Fruit fly (Drosophila melanogaster) whole organism, pupa: ENCODE results near the gene CG43673.

Source experiments
- CG10348 ChIP-seq: fragments of 200-800 bp; sonication (Bioruptor generic); IDR thresholded peaks from 2 replicates; pipeline ENCODE4 v1.3.6; 2022; ENCODE audit warnings: missing biosample characterization, missing genetic modification characterization
- CG12605 ChIP-seq: fragments of 200-800 bp; sonication (Bioruptor generic); IDR thresholded peaks from 2 replicates; pipeline ENCODE4 v1.3.6; 2022; ENCODE audit warnings: missing biosample characterization, missing genetic modification characterization
- CG13204 ChIP-seq: fragments of 200-800 bp; sonication (Bioruptor generic); optimal IDR thresholded peaks from 2 replicates; lab custom pipeline; 2018; ENCODE audit warnings: missing biosample characterization, mild to moderate bottlenecking, missing genetic modification characterization, moderate library complexity
- CG15710 ChIP-seq: fragments of 200-800 bp; sonication (Bioruptor generic); optimal IDR thresholded peaks from 2 replicates; lab custom pipeline; 2018; ENCODE audit warnings: missing biosample characterization, mild to moderate bottlenecking, missing genetic modification characterization, moderate library complexity
- CG17806 ChIP-seq: fragments of 200-800 bp; sonication (Bioruptor generic); optimal IDR thresholded peaks from 2 replicates; lab custom pipeline; 2018; ENCODE audit warnings: missing biosample characterization, mild to moderate bottlenecking, missing genetic modification characterization, moderate library complexity
- CG32121 ChIP-seq: fragments of 200-800 bp; sonication (Bioruptor generic); IDR thresholded peaks from 2 replicates; pipeline ENCODE4 v1.3.6; 2022; ENCODE audit warnings: missing biosample characterization, missing genetic modification characterization
- CG34367 ChIP-seq: fragments of 200-800 bp; sonication (Bioruptor generic); optimal IDR thresholded peaks from 2 replicates; lab custom pipeline; 2018; ENCODE audit warnings: missing biosample characterization, mild to moderate bottlenecking, missing genetic modification characterization
- CG4496 ChIP-seq: fragments of 200-800 bp; sonication (Bioruptor generic); IDR thresholded peaks from 3 replicates; pipeline ENCODE4 v1.3.6; 2022; ENCODE audit warnings: missing biosample characterization, missing genetic modification characterization
- CG8159 ChIP-seq: fragments of 200-800 bp; sonication (Bioruptor generic); optimal IDR thresholded peaks from 3 replicates; lab custom pipeline; 2018; ENCODE audit warnings: missing biosample characterization, mild to moderate bottlenecking, missing genetic modification characterization, moderate library complexity
- CG8301 ChIP-seq: fragments of 200-800 bp; sonication (Bioruptor generic); optimal IDR thresholded peaks from 2 replicates; lab custom pipeline; 2018; ENCODE audit warnings: missing biosample characterization, mild to moderate bottlenecking, missing genetic modification characterization
- CG9948 ChIP-seq: fragments of 200-800 bp; sonication (Bioruptor generic); optimal IDR thresholded peaks from 2 replicates; lab custom pipeline; 2018; ENCODE audit warnings: missing biosample characterization, mild to moderate bottlenecking, missing genetic modification characterization, moderate library complexity
- D1 ChIP-seq: fragments of 200-800 bp; sonication (Bioruptor generic); optimal IDR thresholded peaks from 2 replicates; lab custom pipeline; 2018; ENCODE audit warnings: missing biosample characterization, mild to moderate bottlenecking, missing genetic modification characterization, moderate library complexity
- EcR ChIP-seq: fragments of 200-800 bp; sonication (Bioruptor generic); optimal IDR thresholded peaks from 3 replicates; lab custom pipeline; 2019; ENCODE audit warnings: missing biosample characterization, missing genetic modification characterization, mild to moderate bottlenecking, moderate library complexity, missing genetic modification reagents
- Ets98B ChIP-seq: fragments of 200-800 bp; sonication (Bioruptor generic); IDR thresholded peaks from 2 replicates; pipeline ENCODE4 v1.3.6; 2022; ENCODE audit warnings: missing biosample characterization, missing genetic modification characterization
- Pif1A ChIP-seq: fragments of 200-800 bp; sonication (Bioruptor generic); optimal IDR thresholded peaks from 3 replicates; lab custom pipeline; 2016; ENCODE audit warnings: missing biosample characterization, missing genetic modification characterization
- Pif1B ChIP-seq: fragments of 200-800 bp; sonication (Bioruptor generic); optimal IDR thresholded peaks from 3 replicates; lab custom pipeline; 2016; ENCODE audit warnings: missing biosample characterization, missing genetic modification characterization
- Snoo ChIP-seq: fragments of 200-800 bp; sonication (Bioruptor generic); optimal IDR thresholded peaks from 3 replicates; lab custom pipeline; 2017; ENCODE audit warnings: missing biosample characterization, mild to moderate bottlenecking, missing genetic modification characterization, inconsistent platforms
- fd96Ca ChIP-seq: fragments of 200-800 bp; sonication (Bioruptor generic); IDR thresholded peaks from 3 replicates; pipeline ENCODE4 v1.3.6; 2022; ENCODE audit warnings: missing biosample characterization, missing genetic modification characterization
- gl ChIP-seq: fragments of 200-800 bp; sonication (Bioruptor generic); optimal IDR thresholded peaks from 2 replicates; lab custom pipeline; 2018; ENCODE audit warnings: missing biosample characterization, mild to moderate bottlenecking, missing genetic modification characterization
- rn ChIP-seq: fragments of 200-800 bp; sonication (Bioruptor generic); IDR thresholded peaks from 2 replicates; pipeline ENCODE4 v1.3.6; 2022; ENCODE audit warnings: missing biosample characterization, missing genetic modification characterization

Gene CG43673

dm6 chrX:15756018-15756417, 22.9 kb upstream of the CG43673 start, which contains the start of gene CG8260:
Gene CG8260, plus strand, starts transcription at chrX:15756318.
- TF ChIP-seq CG32121 = no peak
- TF ChIP-seq CG8159 (tag; lab: Kevin White, UChicago) = no peak
- TF ChIP-seq CG15710 = no peak
- no peak for TF ChIP-seq D1
- TF ChIP-seq Pif1B (GFP tag; lab: Kevin White, UChicago) = no peak
- TF ChIP-seq fd96Ca (GFP tag; lab: Robert Waterston, UW) = no peak
- TF ChIP-seq CG34367 (tag; lab: Kevin White, UChicago) = no peak
- TF ChIP-seq, all 21 proteins: peak for 0

- TF ChIP-seq Snoo (tag; lab: Kevin White, UChicago) (no peak), rn (GFP tag; lab: Robert Waterston, UW) (no peak), Pif1A (GFP tag; lab: Kevin White, UChicago) (no peak), gl (tag; lab: Kevin White, UChicago) (no peak), Ets98B (GFP tag; lab: Robert Waterston, UW) (no peak), CG4496 (GFP tag; lab: Robert Waterston, UW) (no peak)
Measured at dm6 chrX:15758692-15759240, 20.2 kb upstream of the CG43673 start.

dm6 chrX:15759752-15760446, 19.0 kb upstream of the CG43673 start:
- TF ChIP-seq CG32121 (no peak), CG17806 (tag; lab: Kevin White, UChicago) (no peak), EcR (peak; percentile 11), gl (tag; lab: Kevin White, UChicago) (no peak), CG10348 (GFP tag; lab: Robert Waterston, UW) (no peak), CG13204 (GFP tag; lab: Kevin White, UChicago) (no peak)
- TF ChIP-seq, all 21 proteins: peak for 1

- TF ChIP-seq rn (GFP tag; lab: Robert Waterston, UW) = no peak
- no peak for TF ChIP-seq Snoo (tag; lab: Kevin White, UChicago)
- TF ChIP-seq CG17806 (tag; lab: Kevin White, UChicago) = no peak
- TF ChIP-seq CG8159 (tag; lab: Kevin White, UChicago) = no peak
- TF ChIP-seq CG10348 (GFP tag; lab: Robert Waterston, UW) = no peak
Measured at dm6 chrX:15760447-15761297, 18.3 kb upstream of the CG43673 start, which contains the start of the genes Graf and mRpL3. Gene Graf, minus strand, starts transcription at chrX:15760733. Gene mRpL3, plus strand, starts transcription at chrX:15761248.

- TF ChIP-seq CG4496 (GFP tag; lab: Robert Waterston, UW) (no peak), CG17806 (tag; lab: Kevin White, UChicago) (no peak), Pif1B (GFP tag; lab: Kevin White, UChicago) (no peak), CG15710 (no peak), rn (GFP tag; lab: Robert Waterston, UW) (no peak), CG9948 (no peak), Snoo (tag; lab: Kevin White, UChicago) (no peak), Pif1A (GFP tag; lab: Kevin White, UChicago) (no peak), CG12605 (GFP tag; lab: Robert Waterston, UW) (no peak), CG32121 (no peak), D1 (no peak), CG8159 (tag; lab: Kevin White, UChicago) (no peak), gl (tag; lab: Kevin White, UChicago) (no peak), fd96Ca (GFP tag; lab: Robert Waterston, UW) (no peak), CG8301 (tag; lab: Kevin White, UChicago) (no peak), EcR (no peak), Ets98B (GFP tag; lab: Robert Waterston, UW) (no peak), CG10348 (GFP tag; lab: Robert Waterston, UW) (no peak), CG34367 (tag; lab: Kevin White, UChicago) (no peak)
Measured at dm6 chrX:15761298-15761640, 17.7 kb upstream of the CG43673 start.

dm6 chrX:15762723-15763122, 16.2 kb upstream of the CG43673 start, which contains the start of gene Polr3A:
Gene Polr3A, plus strand, starts transcription at chrX:15762956.
- TF ChIP-seq gl (tag; lab: Kevin White, UChicago) = no peak
- TF ChIP-seq CG9948 = no peak
- no peak for TF ChIP-seq Pif1A (GFP tag; lab: Kevin White, UChicago)
- TF ChIP-seq Snoo (tag; lab: Kevin White, UChicago) = no peak
- no peak for TF ChIP-seq CG8301 (tag; lab: Kevin White, UChicago)
- TF ChIP-seq CG12605 (GFP tag; lab: Robert Waterston, UW) = no peak
- TF ChIP-seq fd96Ca (GFP tag; lab: Robert Waterston, UW) = no peak
- no peak for TF ChIP-seq CG17806 (tag; lab: Kevin White, UChicago)
- no peak for TF ChIP-seq CG4496 (GFP tag; lab: Robert Waterston, UW)
- no peak for TF ChIP-seq rn (GFP tag; lab: Robert Waterston, UW)
- TF ChIP-seq Pif1B (GFP tag; lab: Kevin White, UChicago) = no peak
- TF ChIP-seq CG32121 = no peak
- TF ChIP-seq EcR = no peak
- no peak for TF ChIP-seq CG15710
- no peak for TF ChIP-seq D1
- TF ChIP-seq CG13204 (GFP tag; lab: Kevin White, UChicago) = no peak
- no peak for TF ChIP-seq CG10348 (GFP tag; lab: Robert Waterston, UW)
- no peak for TF ChIP-seq CG8159 (tag; lab: Kevin White, UChicago)
